Fruit fly (Drosophila melanogaster) whole organism, pupa: Measurements from ENCODE around the gene CG31300.

Experiments
- CG12605 ChIP-seq: fragments of 200-800 bp; sonication (Bioruptor generic); IDR thresholded peaks from 2 replicates; pipeline ENCODE4 v1.3.6; 2022; ENCODE audit warnings: missing biosample characterization, missing genetic modification characterization
- CG13204 ChIP-seq: fragments of 200-800 bp; sonication (Bioruptor generic); optimal IDR thresholded peaks from 2 replicates; lab custom pipeline; 2018; ENCODE audit warnings: missing biosample characterization, mild to moderate bottlenecking, missing genetic modification characterization, moderate library complexity
- CG14655 ChIP-seq: fragments of 200-800 bp; sonication (Bioruptor generic); optimal IDR thresholded peaks from 3 replicates; lab custom pipeline; 2017; ENCODE audit warnings: mild to moderate bottlenecking, missing biosample characterization, missing genetic modification reagents, missing genetic modification characterization
- CG8159 ChIP-seq: fragments of 200-800 bp; sonication (Bioruptor generic); optimal IDR thresholded peaks from 3 replicates; lab custom pipeline; 2018; ENCODE audit warnings: missing biosample characterization, mild to moderate bottlenecking, missing genetic modification characterization, moderate library complexity
- D1 ChIP-seq: fragments of 200-800 bp; sonication (Bioruptor generic); optimal IDR thresholded peaks from 2 replicates; lab custom pipeline; 2018; ENCODE audit warnings: missing biosample characterization, mild to moderate bottlenecking, missing genetic modification characterization, moderate library complexity
- Ets98B ChIP-seq: fragments of 200-800 bp; sonication (Bioruptor generic); IDR thresholded peaks from 2 replicates; pipeline ENCODE4 v1.3.6; 2022; ENCODE audit warnings: missing biosample characterization, missing genetic modification characterization
- Pif1A ChIP-seq: fragments of 200-800 bp; sonication (Bioruptor generic); optimal IDR thresholded peaks from 3 replicates; lab custom pipeline; 2016; ENCODE audit warnings: missing biosample characterization, missing genetic modification characterization
- Pif1B ChIP-seq: fragments of 200-800 bp; sonication (Bioruptor generic); optimal IDR thresholded peaks from 3 replicates; lab custom pipeline; 2016; ENCODE audit warnings: missing biosample characterization, missing genetic modification characterization

dm6 chr3R:25247379-25247869, 36.0 kb upstream of the CG31300 start, which contains the start of the genes RpS27 and Nup37:
- TF ChIP-seq CG14655 (GFP tag; lab: Kevin White, UChicago) = no peak
- peak; percentile 92 for TF ChIP-seq Pif1A
- no peak for TF ChIP-seq CG13204 (GFP tag; lab: Kevin White, UChicago)
- no peak for TF ChIP-seq D1 (tag; lab: Kevin White, UChicago)
- TF ChIP-seq CG8159 (tag; lab: Kevin White, UChicago) = peak; percentile 81
- no peak for TF ChIP-seq Pif1B (GFP tag; lab: Kevin White, UChicago)
- peak; percentile 86 for TF ChIP-seq Ets98B
- peak; percentile 89 for TF ChIP-seq CG12605 (GFP tag; lab: Robert Waterston, UW)
